Worm (Caenorhabditis elegans) whole organism, L2 larva: ENCODE measurements around the gene C11E4.6.

Source experiments
- C34F6.9 ChIP-seq: fragments of 150-350 bp; optimal IDR thresholded peaks from 2 replicates; lab custom pipeline; 2014; ENCODE audit warnings: missing biosample characterization, missing genetic modification characterization
- F13H6.1 ChIP-seq: sonication (generic microtip); optimal IDR thresholded peaks from 2 replicates; lab custom pipeline; 2016; ENCODE audit warnings: missing genetic modification characterization, missing compliant biosample characterization
- R02D3.7 ChIP-seq: fragments of 150-350 bp; optimal IDR thresholded peaks from 2 replicates; lab custom pipeline; 2014; ENCODE audit warnings: missing biosample characterization, missing genetic modification characterization
- Y55F3AM.14 ChIP-seq: fragments of 200-800 bp; sonication (Bioruptor generic); optimal IDR thresholded peaks from 2 replicates; lab custom pipeline; 2018; ENCODE audit warnings: mild to moderate bottlenecking, missing genetic modification characterization, missing compliant biosample characterization
- ZK546.5 ChIP-seq: sonication (generic microtip); optimal IDR thresholded peaks from 2 replicates; lab custom pipeline; 2017; ENCODE audit warnings: missing biosample characterization, missing genetic modification characterization
- aly-2 ChIP-seq: fragments of 150-350 bp; optimal IDR thresholded peaks from 2 replicates; lab custom pipeline; 2014; ENCODE audit warnings: missing biosample characterization, missing genetic modification characterization
- ama-1 ChIP-seq: fragments of 150-350 bp; optimal IDR thresholded peaks from 2 replicates; lab custom pipeline; 2018; ENCODE audit warnings: inconsistent platforms
- blmp-1 ChIP-seq: sonication (generic microtip); optimal IDR thresholded peaks from 2 replicates; lab custom pipeline; 2017; ENCODE audit warnings: missing genetic modification characterization, mild to moderate bottlenecking, missing compliant biosample characterization, antibody characterized with exemption, moderate library complexity; ENCODE audit not compliant: insufficient read depth
- ceh-16 ChIP-seq: fragments of 150-350 bp; optimal IDR thresholded peaks from 2 replicates; lab custom pipeline; 2014; ENCODE audit warnings: missing biosample characterization, missing genetic modification characterization
- egl-27 ChIP-seq: sonication (generic microtip); optimal IDR thresholded peaks from 3 replicates; lab custom pipeline; 2017; ENCODE audit warnings: missing biosample characterization, missing genetic modification reagents, missing genetic modification characterization
- elt-1 ChIP-seq: fragments of 150-350 bp; optimal IDR thresholded peaks from 2 replicates; lab custom pipeline; 2014; ENCODE audit warnings: missing biosample characterization, missing genetic modification characterization
- elt-3 ChIP-seq: sonication (generic microtip); optimal IDR thresholded peaks from 2 replicates; lab custom pipeline; 2017; ENCODE audit warnings: missing biosample characterization, missing genetic modification characterization
- fos-1 ChIP-seq: fragments of 150-350 bp; optimal IDR thresholded peaks from 2 replicates; lab custom pipeline; 2014; ENCODE audit warnings: missing biosample characterization, missing genetic modification characterization
- gmeb-1 ChIP-seq: fragments of 150-350 bp; optimal IDR thresholded peaks from 2 replicates; lab custom pipeline; 2014; ENCODE audit warnings: missing biosample characterization, missing genetic modification characterization
- lin-11 ChIP-seq: fragments of 150-350 bp; sonication (generic microtip); optimal IDR thresholded peaks from 2 replicates; lab custom pipeline; 2014; ENCODE audit warnings: missing biosample characterization, missing genetic modification characterization, inconsistent platforms, mixed read lengths
- lin-13 ChIP-seq: fragments of 150-350 bp; optimal IDR thresholded peaks from 2 replicates; lab custom pipeline; 2014; ENCODE audit warnings: missing biosample characterization, missing genetic modification reagents, missing genetic modification characterization
- lin-39 ChIP-seq: fragments of 150-350 bp; optimal IDR thresholded peaks from 2 replicates; lab custom pipeline; 2014; ENCODE audit warnings: missing biosample characterization, missing genetic modification reagents, missing genetic modification characterization
- nhr-11 ChIP-seq: fragments of 150-350 bp; optimal IDR thresholded peaks from 2 replicates; lab custom pipeline; 2014; ENCODE audit warnings: missing biosample characterization, missing genetic modification characterization
- nhr-129 ChIP-seq: fragments of 150-350 bp; optimal IDR thresholded peaks from 2 replicates; lab custom pipeline; 2014; ENCODE audit warnings: missing biosample characterization, missing genetic modification characterization
- nhr-21 ChIP-seq: fragments of 150-350 bp; optimal IDR thresholded peaks from 2 replicates; lab custom pipeline; 2014; ENCODE audit warnings: missing biosample characterization, missing genetic modification characterization
- nhr-23 ChIP-seq: fragments of 150-350 bp; optimal IDR thresholded peaks from 2 replicates; lab custom pipeline; 2014; ENCODE audit warnings: missing biosample characterization, missing genetic modification reagents, missing genetic modification characterization
- nhr-25 ChIP-seq: fragments of 150-350 bp; sonication (generic microtip); optimal IDR thresholded peaks from 3 replicates; lab custom pipeline; 2014; ENCODE audit warnings: missing biosample characterization, missing genetic modification characterization
- nhr-6 ChIP-seq: fragments of 150-350 bp; optimal IDR thresholded peaks from 2 replicates; lab custom pipeline; 2014; ENCODE audit warnings: missing biosample characterization, missing genetic modification characterization
- nhr-77 ChIP-seq: fragments of 150-350 bp; optimal IDR thresholded peaks from 2 replicates; lab custom pipeline; 2014; ENCODE audit warnings: missing biosample characterization, missing genetic modification characterization
- sma-3 ChIP-seq: sonication (generic microtip); optimal IDR thresholded peaks from 2 replicates; lab custom pipeline; 2016; ENCODE audit warnings: missing genetic modification reagents, missing genetic modification characterization, missing compliant biosample characterization
- sma-9 ChIP-seq, 2 experiments: fragments of 150-350 bp in 1 of 2; sonication (generic microtip) in 1 of 2; optimal IDR thresholded peaks; 2 replicates each; lab custom pipeline; 2014 to 2016; ENCODE audit warnings: missing genetic modification characterization in 2 of 2, mild to moderate bottlenecking in 1 of 2, missing biosample characterization in 1 of 2, missing compliant biosample characterization in 1 of 2, missing genetic modification reagents in 1 of 2, moderate library complexity in 1 of 2
- snpc-4 ChIP-seq: fragments of 150-350 bp; optimal IDR thresholded peaks from 2 replicates; lab custom pipeline; 2014; ENCODE audit warnings: missing biosample characterization, missing genetic modification characterization
- unc-39 ChIP-seq: fragments of 150-350 bp; optimal IDR thresholded peaks from 2 replicates; lab custom pipeline; 2014; ENCODE audit warnings: missing biosample characterization, missing genetic modification characterization
- unc-62 ChIP-seq: fragments of 150-350 bp; optimal IDR thresholded peaks from 2 replicates; lab custom pipeline; 2014; ENCODE audit warnings: missing biosample characterization, missing genetic modification reagents, missing genetic modification characterization
- ztf-1 ChIP-seq: fragments of 200-800 bp; sonication (Bioruptor generic); conservative IDR thresholded peaks from 2 replicates; pipeline ENCODE4 v1.3.6; 2022; ENCODE audit warnings: missing genetic modification characterization, missing compliant biosample characterization

C11E4.6 gene

ce11 chrX:9565881-9566280, 44.5 kb upstream of the C11E4.6 start, which contains the start of gene moc-5:
moc-5 (minus strand) TSS chrX:9565981.
- TF ChIP-seq snpc-4 = no peak
- TF ChIP-seq unc-62 (GFP tag; lab: Kevin White, UChicago) = no peak
- no peak for TF ChIP-seq Y55F3AM.14 (GFP tag; lab: Kevin White, UChicago)
- no peak for TF ChIP-seq unc-39 (tag; lab: Kevin White, UChicago)
- no peak for TF ChIP-seq lin-11 (tag; lab: Kevin White, UChicago)
- TF ChIP-seq nhr-77 (tag; lab: Kevin White, UChicago) = no peak
- TF ChIP-seq R02D3.7 (tag; lab: Kevin White, UChicago) = no peak

ce11 chrX:9566429-9566828, 43.9 kb upstream of the C11E4.6 start, which contains the start of gene F49E2.2:
F49E2.2 (plus strand) TSS chrX:9566729.
- TF ChIP-seq unc-39 (tag; lab: Kevin White, UChicago) = no peak

ce11 chrX:9568574-9568973, 41.8 kb upstream of the C11E4.6 start:
- TF ChIP-seq R02D3.7 (tag; lab: Kevin White, UChicago) (no peak), fos-1 (peak; percentile 36), gmeb-1 (peak; percentile 22)
- TF ChIP-seq, all 48 proteins: peak for 2

- TF ChIP-seq elt-1 (tag; lab: Kevin White, UChicago) = no peak
These were observed 33.4 kb upstream of the C11E4.6 start, which contains the start of gene glb-17 for ce11 chrX:9576928-9577327. glb-17 (minus strand) TSS chrX:9577028.

ce11 chrX:9584333-9584732, 26.0 kb upstream of the C11E4.6 start, which contains the start of gene gpx-5:
gpx-5 (plus strand) TSS chrX:9584668.
- TF ChIP-seq sma-3 = peak; percentile 47
- no peak for TF ChIP-seq ceh-16 (tag; lab: Kevin White, UChicago)
- no peak for TF ChIP-seq unc-39 (tag; lab: Kevin White, UChicago)
- peak; percentile 10 for TF ChIP-seq egl-27
- peak; percentile 17 for TF ChIP-seq nhr-21 (tag; lab: Kevin White, UChicago)
- no peak for TF ChIP-seq lin-39
- no peak for TF ChIP-seq lin-13 (GFP tag; lab: Kevin White, UChicago)
- TF ChIP-seq sma-9 (GFP tag; optimal IDR thresholded peaks at IDR 0.05; lab: Kevin White, UChicago) = peak; percentile 31
- no peak for TF ChIP-seq sma-9 (tag; optimal IDR thresholded peaks at IDR 0.05; lab: Kevin White, UChicago)
- no peak for TF ChIP-seq R02D3.7 (tag; lab: Kevin White, UChicago)
- no peak for TF ChIP-seq unc-62 (GFP tag; lab: Kevin White, UChicago)
- TF ChIP-seq gmeb-1 = no peak
- peak; percentile 7 for TF ChIP-seq blmp-1 (tag; lab: Kevin White, UChicago)
- no peak for TF ChIP-seq ZK546.5 (tag; lab: Kevin White, UChicago)
- no peak for TF ChIP-seq lin-11 (tag; lab: Kevin White, UChicago)
- TF ChIP-seq F13H6.1 (tag; lab: Kevin White, UChicago) = peak; percentile 50
- TF ChIP-seq elt-3 (tag; lab: Kevin White, UChicago) = no peak
- TF ChIP-seq nhr-129 (tag; lab: Kevin White, UChicago) = peak; percentile 47
- no peak for TF ChIP-seq ztf-1 (GFP tag; lab: Robert Waterston, UW)
- TF ChIP-seq aly-2 = no peak
- TF ChIP-seq C34F6.9 (tag; lab: Kevin White, UChicago) = no peak
- TF ChIP-seq nhr-23 (tag; lab: Kevin White, UChicago) = no peak
- no peak for TF ChIP-seq nhr-11
- TF ChIP-seq nhr-25 (tag; lab: Kevin White, UChicago) = peak; percentile 67
- TF ChIP-seq ama-1 (lab: Kevin White, UChicago) = no peak
- TF ChIP-seq nhr-6 (tag; lab: Kevin White, UChicago) = no peak

ce11 chrX:9585584-9586166, 24.7 kb upstream of the C11E4.6 start:
- TF ChIP-seq nhr-25 (tag; lab: Kevin White, UChicago) (peak; percentile 53), ama-1 (lab: Kevin White, UChicago) (no peak)
